Worm (Caenorhabditis elegans): ENCODE measurements around the gene pmp-2.

Gene pmp-2

ce11 chrII:6884568-6884967, 3.0 kb downstream of the pmp-2 start:
- TF ChIP-seq skn-1 (tag; optimal IDR thresholded peaks at IDR 0.05) = no peak
- peak; percentile 64 for TF ChIP-seq elt-2 (tag; optimal IDR thresholded peaks at IDR 0.05)

ce11 chrII:6883716-6884115, 3.9 kb downstream of the pmp-2 start, which contains the start of gene pmp-1:
Gene pmp-1, minus strand, starts transcription at chrII:6883754.
- peak; percentile 54 for TF ChIP-seq pqm-1 (tag; optimal IDR thresholded peaks at IDR 0.05)
- TF ChIP-seq elt-2 (tag; optimal IDR thresholded peaks at IDR 0.05) = peak; percentile 80
- no peak for TF ChIP-seq elt-3 (tag; optimal IDR thresholded peaks at IDR 0.05)

- no peak for TF ChIP-seq fkh-10 (GFP tag; optimal IDR thresholded peaks at IDR 0.05)
- no peak for TF ChIP-seq ceh-16 (tag; optimal IDR thresholded peaks at IDR 0.05)
- TF ChIP-seq pqm-1 (tag; optimal IDR thresholded peaks at IDR 0.05) = no peak
- TF ChIP-seq ztf-4 (tag; optimal IDR thresholded peaks at IDR 0.05) = no peak
- TF ChIP-seq ama-1 (optimal IDR thresholded peaks at IDR 0.05) = no peak
- no peak for TF ChIP-seq unc-62 (GFP tag; optimal IDR thresholded peaks at IDR 0.05)
- no peak for TF ChIP-seq nhr-77 (tag; optimal IDR thresholded peaks at IDR 0.05)
- TF ChIP-seq egl-27 (tag; optimal IDR thresholded peaks at IDR 0.05) = no peak
- TF ChIP-seq ztf-11 (tag; optimal IDR thresholded peaks at IDR 0.05) = no peak
- no peak for TF ChIP-seq nhr-43 (tag; optimal IDR thresholded peaks at IDR 0.05; ENCODE audit: poor library complexity, severe bottlenecking)
- no peak for TF ChIP-seq sea-2 (GFP tag; optimal IDR thresholded peaks at IDR 0.05)
- no peak for TF ChIP-seq nhr-28 (tag; optimal IDR thresholded peaks at IDR 0.05)
- TF ChIP-seq elt-1 (tag; optimal IDR thresholded peaks at IDR 0.05) = no peak
- no peak for TF ChIP-seq aly-2 (tag; optimal IDR thresholded peaks at IDR 0.05)
- TF ChIP-seq unc-39 (tag; optimal IDR thresholded peaks at IDR 0.05) = no peak
- no peak for TF ChIP-seq snpc-4 (tag; optimal IDR thresholded peaks at IDR 0.05)
Observed at ce11 chrII:6882335-6882734, 5.3 kb downstream of the pmp-2 start.

ce11 chrII:6880067-6880466, 7.5 kb downstream of the pmp-2 start, which contains the start of gene C44B7.7:
Gene C44B7.7, minus strand, starts transcription at chrII:6880167.
- TF ChIP-seq elt-1 (tag; optimal IDR thresholded peaks at IDR 0.05) (no peak), daf-12 (tag; optimal IDR thresholded peaks at IDR 0.05) (no peak), fkh-2 (tag; optimal IDR thresholded peaks at IDR 0.05) (no peak), nhr-77 (tag; optimal IDR thresholded peaks at IDR 0.05) (no peak), pqm-1 (tag; optimal IDR thresholded peaks at IDR 0.05) (no peak), nhr-28 (tag; optimal IDR thresholded peaks at IDR 0.05) (no peak), elt-2 (tag; optimal IDR thresholded peaks at IDR 0.05) (no peak), ztf-11 (tag; optimal IDR thresholded peaks at IDR 0.05) (no peak), nhr-67 (tag; optimal IDR thresholded peaks at IDR 0.05) (no peak), ama-1 (optimal IDR thresholded peaks at IDR 0.05) (no peak), eor-1 (tag; optimal IDR thresholded peaks at IDR 0.05) (no peak), lsy-12 (tag; optimal IDR thresholded peaks at IDR 0.05) (no peak), mml-1 (tag; optimal IDR thresholded peaks at IDR 0.05) (no peak)

ce11 chrII:6877881-6878280, 9.7 kb downstream of the pmp-2 start:
- no peak for TF ChIP-seq mml-1 (tag; optimal IDR thresholded peaks at IDR 0.05)
- no peak for TF ChIP-seq eor-1 (tag; optimal IDR thresholded peaks at IDR 0.05)
- TF ChIP-seq mdl-1 (tag; optimal IDR thresholded peaks at IDR 0.05) = no peak
- no peak for TF ChIP-seq lin-39 (tag; optimal IDR thresholded peaks at IDR 0.05)

- TF ChIP-seq ZK546.5 (tag; optimal IDR thresholded peaks at IDR 0.05) = no peak
- no peak for TF ChIP-seq pqm-1 (tag; optimal IDR thresholded peaks at IDR 0.05)
- no peak for TF ChIP-seq ceh-82 (tag; optimal IDR thresholded peaks at IDR 0.05)
- no peak for TF ChIP-seq nhr-11 (tag; optimal IDR thresholded peaks at IDR 0.05)
- TF ChIP-seq unc-39 (tag; optimal IDR thresholded peaks at IDR 0.05) = no peak
- no peak for TF ChIP-seq R02D3.7 (tag; optimal IDR thresholded peaks at IDR 0.05)
- no peak for TF ChIP-seq ztf-11 (tag; optimal IDR thresholded peaks at IDR 0.05)
- no peak for TF ChIP-seq jun-1 (tag; optimal IDR thresholded peaks at IDR 0.05)
- TF ChIP-seq ceh-28 (tag; optimal IDR thresholded peaks at IDR 0.05) = no peak
- no peak for TF ChIP-seq unc-62 (GFP tag; optimal IDR thresholded peaks at IDR 0.05)
- no peak for TF ChIP-seq ceh-16 (tag; optimal IDR thresholded peaks at IDR 0.05)
- TF ChIP-seq snpc-4 (tag; optimal IDR thresholded peaks at IDR 0.05) = no peak
- no peak for TF ChIP-seq lin-15B (tag; optimal IDR thresholded peaks at IDR 0.05)
- no peak for TF ChIP-seq pha-4 (tag; optimal IDR thresholded peaks at IDR 0.05)
- no peak for TF ChIP-seq nhr-43 (tag; optimal IDR thresholded peaks at IDR 0.05; ENCODE audit: poor library complexity, severe bottlenecking)
- no peak for TF ChIP-seq ama-1 (optimal IDR thresholded peaks at IDR 0.05)
- no peak for TF ChIP-seq fkh-2 (tag; optimal IDR thresholded peaks at IDR 0.05)
- no peak for TF ChIP-seq eor-1 (tag; optimal IDR thresholded peaks at IDR 0.05)
- no peak for TF ChIP-seq nhr-76 (tag; optimal IDR thresholded peaks at IDR 0.05)
- no peak for TF ChIP-seq elt-2 (tag; optimal IDR thresholded peaks at IDR 0.05)
Observed at ce11 chrII:6876957-6877356, 10.6 kb downstream of the pmp-2 start, which contains the start of gene slc-36.5. Gene slc-36.5, minus strand, starts transcription at chrII:6877057.

All from whole organism, L3 larva.